Worm (Caenorhabditis elegans) whole organism, L4/young adult: ENCODE data around the gene Y57G11C.22.

Experiments used
- W03F9.2 ChIP-seq: fragments of 150-350 bp; optimal IDR thresholded peaks from 2 replicates; lab custom pipeline; 2014; ENCODE audit warnings: missing biosample characterization, missing genetic modification characterization
- dao-5 ChIP-seq: sonication (generic microtip); optimal IDR thresholded peaks from 2 replicates; lab custom pipeline; 2016; ENCODE audit warnings: missing genotype, missing genetic modification characterization, moderate library complexity, missing compliant biosample characterization
- him-1 ChIP-seq: sonication (generic microtip); optimal IDR thresholded peaks from 2 replicates; lab custom pipeline; 2016; ENCODE audit warnings: missing genotype, missing genetic modification reagents, missing genetic modification characterization, missing compliant biosample characterization

DNA sequence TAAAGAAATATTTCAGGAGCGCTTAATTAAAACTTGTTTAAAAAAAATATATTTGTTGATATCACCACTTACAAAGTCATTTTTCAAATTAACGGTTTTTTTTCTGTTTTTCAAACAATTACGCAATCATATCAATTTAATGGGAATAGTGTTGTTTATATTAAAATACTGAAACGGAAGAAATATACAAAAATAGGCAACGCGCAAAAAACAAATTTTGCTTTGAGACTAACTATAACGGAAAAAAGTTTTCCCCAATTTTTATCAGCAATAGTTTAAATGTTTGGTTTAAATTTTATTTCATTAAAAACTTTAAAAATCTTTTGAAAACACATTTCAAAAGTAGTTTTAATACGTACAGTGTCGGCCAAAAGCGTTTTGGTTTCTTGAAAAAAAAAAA lies 31.5 kb downstream of the Y57G11C.22 start:
- TF ChIP-seq W03F9.2 (no peak), him-1 (tag; lab: Kevin White, UChicago) (no peak), dao-5 (no peak)
